Fruit fly (Drosophila melanogaster): ENCODE results near the gene CG42813.

CG42813 gene

dm6 chr3R:27244742-27245400, 16.5 kb upstream of the CG42813 start, which contains the start of gene CG18766 (continued):
- no peak for TF ChIP-seq CG4360 (GFP tag; IDR thresholded peaks at IDR 0.05)
- no peak for TF ChIP-seq sim (GFP tag; IDR thresholded peaks at IDR 0.05)
- no peak for TF ChIP-seq CG13775 (GFP tag; optimal IDR thresholded peaks at IDR 0.05)
- TF ChIP-seq CG1233 (GFP tag; optimal IDR thresholded peaks at IDR 0.05), result no peak
- TF ChIP-seq cato (GFP tag; optimal IDR thresholded peaks at IDR 0.05; ENCODE audit: borderline replicate concordance), result no peak
- no peak for TF ChIP-seq CG10565 (GFP tag; optimal IDR thresholded peaks at IDR 0.05)
- TF ChIP-seq Dll (GFP tag; IDR thresholded peaks at IDR 0.05; ENCODE audit: partially characterized antibody), result no peak
- no peak for TF ChIP-seq sob (GFP tag; IDR thresholded peaks at IDR 0.05)
- peak; percentile 95 for TF ChIP-seq CG9437 (GFP tag; optimal IDR thresholded peaks at IDR 0.05)
- no peak for TF ChIP-seq CG8359 (GFP tag; optimal IDR thresholded peaks at IDR 0.05; ENCODE audit: borderline replicate concordance)
- no peak for TF ChIP-seq CG6765 (GFP tag; optimal IDR thresholded peaks at IDR 0.05)
- TF ChIP-seq CrebB (tag; optimal IDR thresholded peaks at IDR 0.05), result no peak
- TF ChIP-seq unpg (GFP tag; optimal IDR thresholded peaks at IDR 0.05), result peak; percentile 8
- no peak for TF ChIP-seq z (GFP tag; IDR thresholded peaks at IDR 0.05)
- TF ChIP-seq CG14860 (GFP tag; IDR thresholded peaks at IDR 0.05; ENCODE audit: partially characterized antibody), result no peak
- TF ChIP-seq ap (GFP tag; IDR thresholded peaks at IDR 0.05), result no peak
- TF ChIP-seq CG7357 (GFP tag; IDR thresholded peaks at IDR 0.05), result no peak
- no peak for TF ChIP-seq Dbx (GFP tag; IDR thresholded peaks at IDR 0.05)
- TF ChIP-seq HLHmδ (GFP tag; optimal IDR thresholded peaks at IDR 0.05), result peak; percentile 65
- no peak for TF ChIP-seq H15 (GFP tag; IDR thresholded peaks at IDR 0.05)
- peak; percentile 9 for TF ChIP-seq luna (GFP tag; optimal IDR thresholded peaks at IDR 0.05)
- peak in 1 of 3 experiments; percentile 32 for TF ChIP-seq Stat92E (GFP tag; optimal IDR thresholded peaks at IDR 0.05)
- TF ChIP-seq Trl (optimal IDR thresholded peaks at IDR 0.05), result peak in 1 of 2 experiments; percentile 59
- TF ChIP-seq Trl (GFP tag; optimal IDR thresholded peaks at IDR 0.05), result peak; percentile 50
- TF ChIP-seq CG2875 (GFP tag; optimal IDR thresholded peaks at IDR 0.05), result no peak
- TF ChIP-seq Oli (tag; optimal IDR thresholded peaks at IDR 0.05), result no peak
- TF ChIP-seq CG10209 (GFP tag; optimal IDR thresholded peaks at IDR 0.05), result no peak
- no peak for TF ChIP-seq CG14667 (GFP tag; IDR thresholded peaks at IDR 0.05)
- no peak for TF ChIP-seq Nf-YA (GFP tag; IDR thresholded peaks at IDR 0.05)
- TF ChIP-seq ro (GFP tag; IDR thresholded peaks at IDR 0.05), result no peak
- no peak for TF ChIP-seq ranshi (GFP tag; IDR thresholded peaks at IDR 0.05)
- TF ChIP-seq danr (GFP tag; IDR thresholded peaks at IDR 0.05), result no peak
- peak; percentile 15 for TF ChIP-seq Chrac-16 (GFP tag; optimal IDR thresholded peaks at IDR 0.05)
- TF ChIP-seq esg (GFP tag; conservative IDR thresholded peaks at IDR 0.05), result no peak
- no peak for TF ChIP-seq nerfin-2 (GFP tag; IDR thresholded peaks at IDR 0.05; ENCODE audit: partially characterized antibody)
- TF ChIP-seq CG4328 (GFP tag; optimal IDR thresholded peaks at IDR 0.05), result no peak
- TF ChIP-seq eve (GFP tag; optimal IDR thresholded peaks at IDR 0.05), result no peak
- TF ChIP-seq CG17612 (GFP tag; IDR thresholded peaks at IDR 0.05), result no peak
- no peak for TF ChIP-seq CG17802 (tag; optimal IDR thresholded peaks at IDR 0.05)
- TF ChIP-seq Dref (GFP tag; IDR thresholded peaks at IDR 0.05), result peak; percentile 39; the same call in 1 of the 2 replicates
- TF ChIP-seq gfzf (GFP tag; optimal IDR thresholded peaks at IDR 0.05), result peak; percentile 30
- no peak for TF ChIP-seq hbn (GFP tag; IDR thresholded peaks at IDR 0.05; ENCODE audit: partially characterized antibody)
- peak; percentile 55; the same call in 2 of the 3 replicates for TF ChIP-seq row (GFP tag; IDR thresholded peaks at IDR 0.05)
- TF ChIP-seq nom (GFP tag; optimal IDR thresholded peaks at IDR 0.05), result peak; percentile 71
- no peak for TF ChIP-seq NC2α (GFP tag; optimal IDR thresholded peaks at IDR 0.05)
- TF ChIP-seq Sin3A (optimal IDR thresholded peaks at IDR 0.05), result peak; percentile 51
- peak; percentile 83 for TF ChIP-seq MBD-R2 (GFP tag; IDR thresholded peaks at IDR 0.05)
- peak; percentile 7 for TF ChIP-seq dmrt11E (tag; optimal IDR thresholded peaks at IDR 0.05)
- TF ChIP-seq shn (GFP tag; optimal IDR thresholded peaks at IDR 0.05), result no peak
- no peak for TF ChIP-seq kay (GFP tag; optimal IDR thresholded peaks at IDR 0.05)
- TF ChIP-seq CG17186 (GFP tag; optimal IDR thresholded peaks at IDR 0.05), result peak; percentile 84
